Worm (Caenorhabditis elegans) whole organism, late embryonic: ENCODE data around the gene C43G2.3.

Source experiments
- F13H6.1 ChIP-seq: sonication (generic microtip); optimal IDR thresholded peaks from 2 replicates; lab custom pipeline; 2016; ENCODE audit warnings: missing genetic modification characterization, missing compliant biosample characterization
- K02D7.2 ChIP-seq: sonication (generic microtip); optimal IDR thresholded peaks from 2 replicates; lab custom pipeline; 2017; ENCODE audit warnings: mild to moderate bottlenecking, missing genetic modification characterization, missing compliant biosample characterization
- K09A11.1 ChIP-seq: sonication (generic microtip); optimal IDR thresholded peaks from 2 replicates; lab custom pipeline; 2017; ENCODE audit warnings: antibody characterized with exemption, mild to moderate bottlenecking, missing genetic modification characterization, missing compliant biosample characterization; ENCODE audit not compliant: insufficient read depth
- T23F11.4 ChIP-seq: fragments of 200-800 bp; sonication (Bioruptor generic); optimal IDR thresholded peaks from 2 replicates; lab custom pipeline; 2018; ENCODE audit warnings: mild to moderate bottlenecking, missing genetic modification characterization, missing compliant biosample characterization
- Y22D7AL.16 ChIP-seq: sonication (generic microtip); optimal IDR thresholded peaks from 2 replicates; lab custom pipeline; 2016; ENCODE audit warnings: missing genetic modification characterization, missing compliant biosample characterization
- ahr-1 ChIP-seq: sonication (generic microtip); optimal IDR thresholded peaks from 2 replicates; lab custom pipeline; 2016; ENCODE audit warnings: missing genetic modification characterization, missing compliant biosample characterization
- ama-1 ChIP-seq: fragments of 150-350 bp; optimal IDR thresholded peaks from 2 replicates; lab custom pipeline; 2014
- ceh-18 ChIP-seq: sonication (generic microtip); optimal IDR thresholded peaks from 2 replicates; lab custom pipeline; 2016; ENCODE audit warnings: missing genetic modification characterization, missing compliant biosample characterization
- ceh-2 ChIP-seq: sonication (generic microtip); optimal IDR thresholded peaks from 2 replicates; lab custom pipeline; 2016; ENCODE audit warnings: missing genotype, missing genetic modification characterization, missing compliant biosample characterization
- ceh-22 ChIP-seq: sonication (generic microtip); optimal IDR thresholded peaks from 2 replicates; lab custom pipeline; 2017; ENCODE audit warnings: missing biosample characterization, missing genetic modification characterization
- ceh-24 ChIP-seq: sonication (generic microtip); optimal IDR thresholded peaks from 2 replicates; lab custom pipeline; 2016; ENCODE audit warnings: mild to moderate bottlenecking, missing genetic modification characterization, missing compliant biosample characterization
- ceh-30 ChIP-seq: fragments of 150-350 bp; optimal IDR thresholded peaks from 2 replicates; lab custom pipeline; 2014; ENCODE audit warnings: missing biosample characterization, missing genetic modification characterization
- ceh-45 ChIP-seq: fragments of 200-800 bp; sonication (Bioruptor generic); IDR thresholded peaks from 2 replicates; pipeline ENCODE4 v1.3.6; 2022; ENCODE audit warnings: missing genetic modification reagents, missing genetic modification characterization, missing compliant biosample characterization
- ceh-48 ChIP-seq: sonication (generic microtip); optimal IDR thresholded peaks from 2 replicates; lab custom pipeline; 2016; ENCODE audit warnings: missing genetic modification characterization, inconsistent platforms, missing compliant biosample characterization
- ceh-9 ChIP-seq: sonication (generic microtip); optimal IDR thresholded peaks from 2 replicates; lab custom pipeline; 2016; ENCODE audit warnings: mild to moderate bottlenecking, missing genetic modification characterization, inconsistent platforms, missing compliant biosample characterization
- che-1 ChIP-seq: sonication (generic microtip); optimal IDR thresholded peaks from 2 replicates; lab custom pipeline; 2016; ENCODE audit warnings: mild to moderate bottlenecking, missing genetic modification characterization, missing compliant biosample characterization
- dve-1 ChIP-seq: sonication (generic microtip); optimal IDR thresholded peaks from 2 replicates; lab custom pipeline; 2017; ENCODE audit warnings: antibody characterized with exemption, mild to moderate bottlenecking, missing genetic modification characterization, missing compliant biosample characterization
- elt-2 ChIP-seq: sonication (generic microtip); optimal IDR thresholded peaks from 2 replicates; lab custom pipeline; 2016; ENCODE audit warnings: missing genetic modification reagents, missing genetic modification characterization, missing compliant biosample characterization
- elt-4 ChIP-seq: sonication (generic microtip); optimal IDR thresholded peaks from 2 replicates; lab custom pipeline; 2016; ENCODE audit warnings: missing genetic modification characterization, missing compliant biosample characterization
- ets-4 ChIP-seq: sonication (generic microtip); optimal IDR thresholded peaks from 2 replicates; lab custom pipeline; 2016; ENCODE audit warnings: missing genetic modification characterization, missing compliant biosample characterization
- fax-1 ChIP-seq: sonication (generic microtip); optimal IDR thresholded peaks from 2 replicates; lab custom pipeline; 2016; ENCODE audit warnings: missing genotype, missing genetic modification characterization, missing compliant biosample characterization
- fkh-10 ChIP-seq: fragments of 150-350 bp; optimal IDR thresholded peaks from 2 replicates; lab custom pipeline; 2014; ENCODE audit warnings: missing biosample characterization, missing genetic modification reagents, missing genetic modification characterization
- hlh-13 ChIP-seq: fragments of 200-800 bp; sonication (Bioruptor generic); optimal IDR thresholded peaks from 2 replicates; lab custom pipeline; 2018; ENCODE audit warnings: mild to moderate bottlenecking, missing genetic modification characterization, missing compliant biosample characterization
- hlh-15 ChIP-seq: sonication (generic microtip); optimal IDR thresholded peaks from 2 replicates; lab custom pipeline; 2016; ENCODE audit warnings: missing genetic modification characterization, missing compliant biosample characterization
- hlh-30 ChIP-seq: sonication (generic microtip); optimal IDR thresholded peaks from 2 replicates; lab custom pipeline; 2017; ENCODE audit warnings: antibody characterized with exemption, missing genetic modification characterization, missing compliant biosample characterization; ENCODE audit not compliant: insufficient read depth
- hlh-8 ChIP-seq: sonication (generic microtip); optimal IDR thresholded peaks from 2 replicates; lab custom pipeline; 2016; ENCODE audit warnings: missing genotype, missing genetic modification characterization, missing compliant biosample characterization
- lim-6 ChIP-seq: sonication (generic microtip); optimal IDR thresholded peaks from 2 replicates; lab custom pipeline; 2016; ENCODE audit warnings: missing genetic modification characterization, missing compliant biosample characterization
- lin-11 ChIP-seq: fragments of 200-800 bp; sonication (Bioruptor generic); optimal IDR thresholded peaks from 2 replicates; lab custom pipeline; 2018; ENCODE audit warnings: mild to moderate bottlenecking, missing genetic modification characterization, missing compliant biosample characterization
- madf-2 ChIP-seq: sonication (generic microtip); optimal IDR thresholded peaks from 2 replicates; lab custom pipeline; 2017; ENCODE audit warnings: missing genetic modification characterization, missing compliant biosample characterization
- mec-3 ChIP-seq: sonication (generic microtip); optimal IDR thresholded peaks from 2 replicates; lab custom pipeline; 2016; ENCODE audit warnings: borderline replicate concordance, missing genetic modification characterization, missing compliant biosample characterization
- nhr-11 ChIP-seq: fragments of 150-350 bp; optimal IDR thresholded peaks from 2 replicates; lab custom pipeline; 2014; ENCODE audit warnings: missing biosample characterization, missing genetic modification characterization
- nhr-232 ChIP-seq: sonication (generic microtip); optimal IDR thresholded peaks from 2 replicates; lab custom pipeline; 2016; ENCODE audit warnings: missing genetic modification characterization, missing compliant biosample characterization
- npax-4 ChIP-seq: sonication (generic microtip); optimal IDR thresholded peaks from 2 replicates; lab custom pipeline; 2016; ENCODE audit warnings: missing genetic modification characterization, missing compliant biosample characterization
- odd-2 ChIP-seq: sonication (generic microtip); optimal IDR thresholded peaks from 2 replicates; lab custom pipeline; 2017; ENCODE audit warnings: antibody characterized with exemption, mild to moderate bottlenecking, missing genetic modification characterization, missing compliant biosample characterization
- pag-3 ChIP-seq: sonication (generic microtip); optimal IDR thresholded peaks from 2 replicates; lab custom pipeline; 2016; ENCODE audit warnings: missing compliant biosample characterization, missing genetic modification characterization, borderline replicate concordance
- pat-9 ChIP-seq: fragments of 200-800 bp; sonication (Bioruptor generic); optimal IDR thresholded peaks from 2 replicates; lab custom pipeline; 2018; ENCODE audit warnings: mild to moderate bottlenecking, missing genetic modification characterization, moderate library complexity, missing compliant biosample characterization
- pax-1 ChIP-seq: fragments of 150-350 bp; optimal IDR thresholded peaks from 2 replicates; lab custom pipeline; 2014; ENCODE audit warnings: missing biosample characterization, missing genetic modification characterization
- pha-2 ChIP-seq: sonication (generic microtip); optimal IDR thresholded peaks from 2 replicates; lab custom pipeline; 2017; ENCODE audit warnings: mild to moderate bottlenecking, missing genetic modification characterization, missing compliant biosample characterization
- pha-4 ChIP-seq: fragments of 150-350 bp; optimal IDR thresholded peaks from 2 replicates; lab custom pipeline; 2018; ENCODE audit warnings: missing biosample characterization, missing genetic modification reagents, missing genetic modification characterization
- pqm-1 ChIP-seq: sonication (generic microtip); optimal IDR thresholded peaks from 2 replicates; lab custom pipeline; 2016; ENCODE audit warnings: missing genetic modification characterization, missing compliant biosample characterization
- pros-1 ChIP-seq: fragments of 150-350 bp; optimal IDR thresholded peaks from 2 replicates; lab custom pipeline; 2014; ENCODE audit warnings: missing biosample characterization, missing genetic modification reagents, missing genetic modification characterization
- rnt-1 ChIP-seq: sonication (generic microtip); optimal IDR thresholded peaks from 2 replicates; lab custom pipeline; 2016; ENCODE audit warnings: missing genetic modification characterization, missing compliant biosample characterization
- sox-4 ChIP-seq: sonication (generic microtip); optimal IDR thresholded peaks from 2 replicates; lab custom pipeline; 2017; ENCODE audit warnings: mild to moderate bottlenecking, missing genetic modification characterization, inconsistent platforms, missing compliant biosample characterization
- syd-9 ChIP-seq: sonication (generic microtip); optimal IDR thresholded peaks from 2 replicates; lab custom pipeline; 2016; ENCODE audit warnings: mild to moderate bottlenecking, missing genetic modification characterization, moderate library complexity, missing compliant biosample characterization
- tbx-2 ChIP-seq: sonication (generic microtip); optimal IDR thresholded peaks from 2 replicates; lab custom pipeline; 2016; ENCODE audit warnings: missing genetic modification characterization, missing compliant biosample characterization
- tbx-7 ChIP-seq: sonication (generic microtip); optimal IDR thresholded peaks from 2 replicates; lab custom pipeline; 2016; ENCODE audit warnings: missing genotype, missing genetic modification characterization, missing compliant biosample characterization
- unc-3 ChIP-seq, 2 experiments: fragments of 200-800 bp in 1 of 2; sonication (Bioruptor generic) in 1 of 2; sonication (generic microtip) in 1 of 2; conservative IDR thresholded peaks in 1 of 2; optimal IDR thresholded peaks in 1 of 2; 2 replicates each; pipeline versions ENCODE4 v1.3.6 to Lab custom; 2016 to 2022; ENCODE audit warnings: missing compliant biosample characterization in 2 of 2, missing genetic modification characterization in 2 of 2, missing genetic modification reagents in 1 of 2
- unc-86 ChIP-seq: sonication (generic microtip); optimal IDR thresholded peaks from 2 replicates; lab custom pipeline; 2016; ENCODE audit warnings: missing genetic modification characterization, missing compliant biosample characterization
- zip-5 ChIP-seq: sonication (generic microtip); optimal IDR thresholded peaks from 2 replicates; lab custom pipeline; 2016; ENCODE audit warnings: missing genetic modification characterization, missing compliant biosample characterization

C43G2.3 gene

ce11 chrIV:6581658-6582057, 3.6 kb downstream of the C43G2.3 start:
- TF ChIP-seq npax-4 (no peak), fax-1 (tag; lab: Kevin White, UChicago) (no peak), ceh-24 (tag; lab: Kevin White, UChicago) (no peak), ceh-48 (tag; lab: Kevin White, UChicago) (no peak), hlh-8 (no peak), K02D7.2 (tag; lab: Kevin White, UChicago) (no peak), hlh-15 (no peak), tbx-7 (no peak), pha-2 (tag; lab: Kevin White, UChicago) (no peak)

- TF ChIP-seq npax-4, result no peak
- TF ChIP-seq pat-9 (tag; lab: Kevin White, UChicago), result no peak
- TF ChIP-seq ama-1 (lab: Kevin White, UChicago), result no peak
- no peak for TF ChIP-seq pha-2 (tag; lab: Kevin White, UChicago)
- TF ChIP-seq sox-4, result no peak
- no peak for TF ChIP-seq nhr-232 (tag; lab: Kevin White, UChicago)
- no peak for TF ChIP-seq ceh-30
- TF ChIP-seq lim-6 (tag; lab: Kevin White, UChicago), result no peak
- no peak for TF ChIP-seq tbx-7
- TF ChIP-seq ceh-45, result no peak
- TF ChIP-seq hlh-13, result no peak
- no peak for TF ChIP-seq hlh-30
- no peak for TF ChIP-seq ceh-9 (tag; lab: Kevin White, UChicago)
Observed at ce11 chrIV:6582604-6583003, 4.6 kb downstream of the C43G2.3 start, which contains the start of gene odr-8. Gene odr-8 (minus strand): TSS chrIV:6582704.

- TF ChIP-seq elt-4 (tag; lab: Kevin White, UChicago), result no peak
- TF ChIP-seq lin-11 (tag; lab: Kevin White, UChicago), result no peak
- TF ChIP-seq ceh-48 (tag; lab: Kevin White, UChicago), result no peak
- peak; percentile 14 for TF ChIP-seq hlh-30
- TF ChIP-seq tbx-2 (tag; lab: Kevin White, UChicago), result peak; percentile 33
- no peak for TF ChIP-seq ets-4 (tag; lab: Kevin White, UChicago)
- TF ChIP-seq mec-3 (tag; lab: Kevin White, UChicago), result no peak
- peak; percentile 55 for TF ChIP-seq rnt-1 (tag; lab: Kevin White, UChicago)
- peak; percentile 71 for TF ChIP-seq pax-1 (tag; lab: Kevin White, UChicago)
- TF ChIP-seq pros-1 (tag; lab: Kevin White, UChicago), result no peak
- no peak for TF ChIP-seq K09A11.1 (tag; lab: Kevin White, UChicago)
- no peak for TF ChIP-seq elt-2 (tag; lab: Kevin White, UChicago)
- TF ChIP-seq T23F11.4, result no peak
- no peak for TF ChIP-seq pha-2 (tag; lab: Kevin White, UChicago)
- peak; percentile 42 for TF ChIP-seq dve-1 (tag; lab: Kevin White, UChicago)
- no peak for TF ChIP-seq ceh-2
- TF ChIP-seq ama-1 (lab: Kevin White, UChicago), result no peak
- TF ChIP-seq unc-86, result no peak
- TF ChIP-seq madf-2 (tag; lab: Kevin White, UChicago), result no peak
- no peak for TF ChIP-seq odd-2 (tag; lab: Kevin White, UChicago)
- TF ChIP-seq hlh-13, result no peak
- no peak for TF ChIP-seq unc-3 (GFP tag; conservative IDR thresholded peaks at IDR 0.05; lab: Robert Waterston, UW)
- no peak for TF ChIP-seq unc-3 (tag; optimal IDR thresholded peaks at IDR 0.05; lab: Kevin White, UChicago)
- TF ChIP-seq fkh-10, result no peak
- peak; percentile 39 for TF ChIP-seq ceh-18 (tag; lab: Kevin White, UChicago)
- TF ChIP-seq pha-4 (tag; lab: Kevin White, UChicago), result no peak
- no peak for TF ChIP-seq pqm-1 (tag; lab: Kevin White, UChicago)
- TF ChIP-seq zip-5 (tag; lab: Kevin White, UChicago), result no peak
- TF ChIP-seq ceh-9 (tag; lab: Kevin White, UChicago), result no peak
- TF ChIP-seq che-1, result no peak
- no peak for TF ChIP-seq nhr-11
- no peak for TF ChIP-seq syd-9
- no peak for TF ChIP-seq lim-6 (tag; lab: Kevin White, UChicago)
- TF ChIP-seq tbx-7, result no peak
- TF ChIP-seq ceh-22 (tag; lab: Kevin White, UChicago), result no peak
- TF ChIP-seq Y22D7AL.16 (tag; lab: Kevin White, UChicago), result no peak
- no peak for TF ChIP-seq F13H6.1 (tag; lab: Kevin White, UChicago)
- no peak for TF ChIP-seq pag-3
- no peak for TF ChIP-seq ahr-1
Observed at ce11 chrIV:6585397-6585921, 7.4 kb downstream of the C43G2.3 start, which contains the start of the genes F38A5.2 and dnj-11. Gene F38A5.2 (minus strand): TSS chrIV:6585400. Gene dnj-11 (plus strand): TSS chrIV:6585871.
